Worm (Caenorhabditis elegans): ENCODE results near the gene F54A3.2.
"Not testable (repeated sequence)": the region's sequence is repeated elsewhere in the genome, so short reads cannot be mapped to it uniquely, and the experiment has no call there.

F54A3.2 gene

ce11 chrII:2233240-2233639 is 10.2 kb upstream of the F54A3.2 start, which contains the start of gene cct-3:
cct-3 (plus strand) TSS chrII:2233540.
- TF ChIP-seq ama-1 (optimal IDR thresholded peaks at IDR 0.05) (no peak), hmbx-1 (tag; optimal IDR thresholded peaks at IDR 0.05) (no peak), tbx-11 (GFP tag; IDR thresholded peaks at IDR 0.05) (no peak), flt-1 (GFP tag; IDR thresholded peaks at IDR 0.05) (no peak), scrt-1 (GFP tag; IDR thresholded peaks at IDR 0.05) (no peak), tbx-37 (GFP tag; conservative IDR thresholded peaks at IDR 0.05) (no peak), ceh-13 (GFP tag; optimal IDR thresholded peaks at IDR 0.05) (no peak), sea-1 (GFP tag; conservative IDR thresholded peaks at IDR 0.05) (no peak), tra-4 (tag; optimal IDR thresholded peaks at IDR 0.05) (no peak), ceh-36 (tag; optimal IDR thresholded peaks at IDR 0.05) (no peak), aly-1 (tag; optimal IDR thresholded peaks at IDR 0.05) (no peak), hnd-1 (tag; optimal IDR thresholded peaks at IDR 0.05) (no peak), F13C5.2 (tag; optimal IDR thresholded peaks at IDR 0.05) (no peak), hmg-4 (GFP tag; optimal IDR thresholded peaks at IDR 0.05) (no peak), B0310.2 (tag; optimal IDR thresholded peaks at IDR 0.05) (no peak), pes-1 (GFP tag; IDR thresholded peaks at IDR 0.05) (no peak)

- TF ChIP-seq ceh-13 (GFP tag; optimal IDR thresholded peaks at IDR 0.05) (no peak), ets-7 (tag; optimal IDR thresholded peaks at IDR 0.05) (no peak), tra-4 (tag; optimal IDR thresholded peaks at IDR 0.05) (no peak), ama-1 (optimal IDR thresholded peaks at IDR 0.05) (no peak), pes-1 (GFP tag; IDR thresholded peaks at IDR 0.05) (no peak), B0310.2 (tag; optimal IDR thresholded peaks at IDR 0.05) (no peak), aly-1 (tag; optimal IDR thresholded peaks at IDR 0.05) (no peak), hmbx-1 (tag; optimal IDR thresholded peaks at IDR 0.05) (no peak), flt-1 (GFP tag; IDR thresholded peaks at IDR 0.05) (no peak), tbx-11 (GFP tag; IDR thresholded peaks at IDR 0.05) (no peak), hnd-1 (tag; optimal IDR thresholded peaks at IDR 0.05) (no peak), scrt-1 (GFP tag; IDR thresholded peaks at IDR 0.05) (no peak), F13C5.2 (tag; optimal IDR thresholded peaks at IDR 0.05) (no peak), hmg-4 (GFP tag; optimal IDR thresholded peaks at IDR 0.05) (no peak), sea-1 (GFP tag; conservative IDR thresholded peaks at IDR 0.05) (no peak), ceh-36 (tag; optimal IDR thresholded peaks at IDR 0.05) (no peak), tbx-37 (GFP tag; conservative IDR thresholded peaks at IDR 0.05) (no peak)
Observed at ce11 chrII:2236352-2236751, 7.1 kb upstream of the F54A3.2 start.

DNA sequence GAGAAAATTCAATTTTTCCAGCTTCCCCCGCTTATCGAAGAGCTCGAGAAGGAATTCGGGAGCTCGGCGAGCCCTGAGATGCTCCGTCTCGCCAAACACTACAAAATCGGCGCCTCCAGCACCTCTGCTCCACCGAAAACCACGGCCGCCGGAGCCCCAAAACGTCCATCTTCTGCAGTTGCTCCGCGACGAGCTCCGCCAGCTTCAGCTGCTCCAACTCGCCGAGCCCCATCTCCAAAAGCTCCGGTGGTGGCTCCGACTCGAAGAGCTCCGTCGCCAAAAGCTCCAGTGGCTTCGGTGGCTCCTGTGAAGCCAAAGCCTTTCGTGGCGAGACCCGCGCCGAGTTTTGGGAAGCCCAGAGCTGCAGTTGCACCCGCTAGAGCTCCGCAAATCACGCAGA is 8.2 kb downstream of the F54A3.2 start:
- TF ChIP-seq tbx-37 (GFP tag; conservative IDR thresholded peaks at IDR 0.05): no peak
- TF ChIP-seq sea-1 (GFP tag; conservative IDR thresholded peaks at IDR 0.05): no peak
- no peak for TF ChIP-seq scrt-1 (GFP tag; IDR thresholded peaks at IDR 0.05)
- no peak for TF ChIP-seq B0310.2 (tag; optimal IDR thresholded peaks at IDR 0.05)
- TF ChIP-seq ceh-36 (tag; optimal IDR thresholded peaks at IDR 0.05): no peak
- no peak for TF ChIP-seq pes-1 (GFP tag; IDR thresholded peaks at IDR 0.05)
- TF ChIP-seq flt-1 (GFP tag; IDR thresholded peaks at IDR 0.05): no peak
- no peak for TF ChIP-seq F13C5.2 (tag; optimal IDR thresholded peaks at IDR 0.05)

ce11 chrII:2253676-2254075 is 10.2 kb downstream of the F54A3.2 start:
- no peak for TF ChIP-seq tbx-37 (GFP tag; conservative IDR thresholded peaks at IDR 0.05)
- TF ChIP-seq ets-7 (tag; optimal IDR thresholded peaks at IDR 0.05): no peak
- TF ChIP-seq tra-4 (tag; optimal IDR thresholded peaks at IDR 0.05): no peak
- no peak for TF ChIP-seq F13C5.2 (tag; optimal IDR thresholded peaks at IDR 0.05)
- TF ChIP-seq ceh-13 (GFP tag; optimal IDR thresholded peaks at IDR 0.05): no peak
- no peak for TF ChIP-seq tbx-11 (GFP tag; IDR thresholded peaks at IDR 0.05)
- no peak for TF ChIP-seq ceh-36 (tag; optimal IDR thresholded peaks at IDR 0.05)
- no peak for TF ChIP-seq B0310.2 (tag; optimal IDR thresholded peaks at IDR 0.05)
- no peak for TF ChIP-seq flt-1 (GFP tag; IDR thresholded peaks at IDR 0.05)
- no peak for TF ChIP-seq scrt-1 (GFP tag; IDR thresholded peaks at IDR 0.05)

DNA sequence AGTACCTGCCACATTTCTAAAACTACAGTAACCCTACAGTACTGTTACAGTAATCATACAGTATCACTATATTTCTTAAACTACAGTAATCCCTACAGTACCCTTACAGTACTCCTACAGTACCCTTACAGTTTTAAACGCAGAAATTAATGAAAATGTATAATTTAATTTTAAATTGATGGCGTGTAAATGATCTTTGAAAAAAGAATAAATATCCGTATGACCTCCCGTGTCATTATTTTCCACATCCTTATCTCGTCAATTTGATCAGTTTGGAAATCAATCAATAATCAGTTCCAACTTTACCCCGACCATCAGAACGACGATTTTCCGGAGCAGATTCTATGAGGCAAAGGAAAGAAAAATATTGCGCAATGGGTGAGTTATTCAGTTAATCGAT is 11.4 kb downstream of the F54A3.2 start, which contains the start of gene K09F6.3:
Gene K09F6.3, plus strand, starts transcription at position 301 of the 400 bp plus-strand sequence.
- TF ChIP-seq ceh-13 (GFP tag; optimal IDR thresholded peaks at IDR 0.05); ceh-36 (tag; optimal IDR thresholded peaks at IDR 0.05); ets-7 (tag; optimal IDR thresholded peaks at IDR 0.05): not testable (repeated sequence)

DNA sequence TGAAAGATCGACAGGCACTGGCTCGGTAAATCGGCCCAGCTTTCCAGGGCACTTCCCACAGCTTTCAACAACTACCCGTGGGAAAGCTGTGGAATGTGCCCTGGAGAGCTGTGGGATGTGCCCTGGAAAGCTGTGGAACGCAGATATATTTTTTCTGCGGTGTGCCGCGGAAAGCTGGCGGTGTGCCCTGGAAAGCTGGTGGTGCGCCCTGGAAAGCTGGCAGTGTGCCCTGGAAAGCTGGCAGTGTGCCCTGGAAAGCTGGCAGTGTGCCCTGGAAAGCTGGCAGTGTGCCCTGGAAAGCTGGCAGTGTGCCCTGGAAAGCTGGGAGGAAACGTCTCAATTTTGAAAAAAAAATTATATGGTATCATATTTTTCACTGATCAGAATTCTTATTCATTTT is 30.3 kb downstream of the F54A3.2 start:
- no peak for TF ChIP-seq ceh-13 (GFP tag; optimal IDR thresholded peaks at IDR 0.05)
- TF ChIP-seq tra-4 (tag; optimal IDR thresholded peaks at IDR 0.05): no peak
- TF ChIP-seq hmbx-1 (tag; optimal IDR thresholded peaks at IDR 0.05): no peak

DNA sequence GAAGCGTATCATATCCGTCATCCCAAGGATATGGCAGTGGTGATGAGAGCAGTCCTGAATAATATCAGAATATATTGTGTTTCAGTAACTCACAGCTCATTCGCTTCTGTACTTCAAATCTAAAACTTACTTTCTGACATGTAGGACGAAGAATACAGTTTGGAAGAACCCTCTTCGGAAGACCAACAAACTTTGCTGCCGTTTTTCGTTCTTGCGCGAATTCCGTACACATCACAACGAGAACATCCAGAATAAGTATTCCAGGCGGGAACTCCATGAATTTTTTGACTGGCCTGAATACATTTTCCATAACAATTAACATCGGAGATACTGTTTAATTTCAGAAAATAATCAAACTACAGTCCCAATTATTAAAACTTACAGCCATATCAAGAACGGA is 34.0 kb downstream of the F54A3.2 start, which contains the start of gene K09F6.15:
Gene K09F6.15, minus strand, starts transcription at position 101 of the 400 bp plus-strand sequence.
- TF ChIP-seq hmbx-1 (tag; optimal IDR thresholded peaks at IDR 0.05) (no peak), aly-1 (tag; optimal IDR thresholded peaks at IDR 0.05) (no peak), ets-7 (tag; optimal IDR thresholded peaks at IDR 0.05) (no peak), scrt-1 (GFP tag; IDR thresholded peaks at IDR 0.05) (no peak), tbx-11 (GFP tag; IDR thresholded peaks at IDR 0.05) (no peak), hnd-1 (tag; optimal IDR thresholded peaks at IDR 0.05) (no peak), hmg-4 (GFP tag; optimal IDR thresholded peaks at IDR 0.05) (no peak), ceh-13 (GFP tag; optimal IDR thresholded peaks at IDR 0.05) (no peak), ceh-36 (tag; optimal IDR thresholded peaks at IDR 0.05) (no peak), tbx-37 (GFP tag; conservative IDR thresholded peaks at IDR 0.05) (no peak), pes-1 (GFP tag; IDR thresholded peaks at IDR 0.05) (no peak), B0310.2 (tag; optimal IDR thresholded peaks at IDR 0.05) (no peak), sea-1 (GFP tag; conservative IDR thresholded peaks at IDR 0.05) (no peak), flt-1 (GFP tag; IDR thresholded peaks at IDR 0.05) (no peak), tra-4 (tag; optimal IDR thresholded peaks at IDR 0.05) (no peak), F13C5.2 (tag; optimal IDR thresholded peaks at IDR 0.05) (no peak)

DNA sequence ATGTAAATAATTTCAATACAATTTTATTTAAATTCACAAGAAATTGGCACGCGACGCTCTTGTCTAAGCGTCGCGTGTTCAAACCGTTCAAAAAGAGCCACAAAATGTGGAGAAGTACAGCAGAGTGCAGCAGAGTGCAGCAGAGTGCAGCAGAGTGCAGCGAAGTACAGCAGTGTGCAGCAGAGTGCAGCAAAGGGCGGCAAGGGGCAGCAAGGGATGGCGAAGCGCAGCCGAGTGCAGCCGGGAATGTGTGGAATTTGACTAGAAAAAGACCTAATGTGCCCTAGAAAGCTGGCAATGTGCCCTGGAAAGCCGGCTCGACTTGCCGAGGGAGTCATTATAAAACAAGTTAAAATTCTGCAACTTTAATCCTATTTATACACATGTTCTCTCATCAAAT is 35.8 kb downstream of the F54A3.2 start, which contains the start of gene K09F6.6:
Gene K09F6.6, minus strand, starts transcription at position 43 of the 400 bp plus-strand sequence.
- TF ChIP-seq aly-1 (tag; optimal IDR thresholded peaks at IDR 0.05): no peak
- no peak for TF ChIP-seq scrt-1 (GFP tag; IDR thresholded peaks at IDR 0.05)
- no peak for TF ChIP-seq B0310.2 (tag; optimal IDR thresholded peaks at IDR 0.05)
- no peak for TF ChIP-seq flt-1 (GFP tag; IDR thresholded peaks at IDR 0.05)
- no peak for TF ChIP-seq ama-1 (optimal IDR thresholded peaks at IDR 0.05)
- no peak for TF ChIP-seq hnd-1 (tag; optimal IDR thresholded peaks at IDR 0.05)
- no peak for TF ChIP-seq sea-1 (GFP tag; conservative IDR thresholded peaks at IDR 0.05)
- TF ChIP-seq pes-1 (GFP tag; IDR thresholded peaks at IDR 0.05): no peak

All from whole organism, early embryonic.